Worm (Caenorhabditis elegans) whole organism, L1 larva: ENCODE data around the gene tiar-1.

Source experiments
- C04F5.9 ChIP-seq: sonication (generic microtip); optimal IDR thresholded peaks from 2 replicates; lab custom pipeline; 2016; ENCODE audit warnings: missing genetic modification characterization, missing compliant biosample characterization
- Y116A8C.19 ChIP-seq: sonication (generic microtip); optimal IDR thresholded peaks from 2 replicates; lab custom pipeline; 2016; ENCODE audit warnings: missing compliant biosample characterization, missing genetic modification characterization, borderline replicate concordance
- blmp-1 ChIP-seq: fragments of 150-350 bp; optimal IDR thresholded peaks from 2 replicates; lab custom pipeline; 2014; ENCODE audit warnings: missing biosample characterization, missing genetic modification characterization
- ceh-63 ChIP-seq: fragments of 200-800 bp; sonication (Bioruptor generic); optimal IDR thresholded peaks from 2 replicates; lab custom pipeline; 2018; ENCODE audit warnings: mild to moderate bottlenecking, missing genetic modification characterization, missing compliant biosample characterization
- ceh-8 ChIP-seq: fragments of 200-800 bp; sonication (Bioruptor generic); optimal IDR thresholded peaks from 2 replicates; lab custom pipeline; 2018; ENCODE audit warnings: mild to moderate bottlenecking, missing genetic modification characterization, moderate library complexity, missing compliant biosample characterization
- ceh-90 ChIP-seq: sonication (generic microtip); optimal IDR thresholded peaks from 2 replicates; lab custom pipeline; 2016; ENCODE audit warnings: missing genetic modification characterization, missing compliant biosample characterization
- ces-1 ChIP-seq: fragments of 150-350 bp; optimal IDR thresholded peaks from 2 replicates; lab custom pipeline; 2014; ENCODE audit warnings: missing biosample characterization, missing genetic modification reagents, missing genetic modification characterization
- dpl-1 ChIP-seq, 3 experiments: fragments of 150-350 bp in 2 of 3; sonication (generic microtip) in 1 of 3; optimal IDR thresholded peaks; 2 replicates each; lab custom pipeline; 2014 to 2017; ENCODE audit warnings: missing biosample characterization in 3 of 3, missing genetic modification characterization in 3 of 3, missing genetic modification reagents in 3 of 3
- dsc-1 ChIP-seq: sonication (generic microtip); optimal IDR thresholded peaks from 2 replicates; lab custom pipeline; 2016; ENCODE audit warnings: mild to moderate bottlenecking, missing genetic modification characterization, missing compliant biosample characterization
- efl-1 ChIP-seq, 4 experiments: fragments of 150-350 bp; optimal IDR thresholded peaks in 3 of 4; peaks in 1 of 4; 1 replicate in 1 of 4; 2 replicates in 3 of 4; lab custom pipeline; 2014; ENCODE audit warnings: missing biosample characterization in 2 of 4, missing genetic modification characterization in 2 of 4, missing genetic modification reagents in 2 of 4
- egl-27 ChIP-seq, 2 experiments: fragments of 150-350 bp in 1 of 2; sonication (generic microtip); optimal IDR thresholded peaks; 3 replicates each; lab custom pipeline; 2017 to 2018; ENCODE audit warnings: missing biosample characterization in 2 of 2, missing genetic modification characterization in 2 of 2, missing genetic modification reagents in 2 of 2
- elt-2 ChIP-seq: sonication (generic microtip); optimal IDR thresholded peaks from 2 replicates; lab custom pipeline; 2016; ENCODE audit warnings: missing genetic modification characterization, mild to moderate bottlenecking, inconsistent platforms, missing compliant biosample characterization, missing genetic modification reagents
- elt-3 ChIP-seq, 6 experiments: fragments of 150-350 bp in 1 of 6; sonication (generic microtip); optimal IDR thresholded peaks; 2 replicates each; lab custom pipeline; 2017 to 2018; ENCODE audit warnings: missing biosample characterization in 6 of 6, missing genetic modification characterization in 6 of 6, inconsistent platforms in 1 of 6
- ets-5 ChIP-seq: fragments of 200-800 bp; sonication (Bioruptor generic); IDR thresholded peaks from 2 replicates; pipeline ENCODE4 v1.3.6; 2022; ENCODE audit warnings: missing genetic modification characterization, missing compliant biosample characterization
- fkh-10 ChIP-seq: sonication (generic microtip); optimal IDR thresholded peaks from 2 replicates; lab custom pipeline; 2017; ENCODE audit warnings: missing biosample characterization, missing genetic modification reagents, missing genetic modification characterization
- fkh-4 ChIP-seq: sonication (generic microtip); optimal IDR thresholded peaks from 2 replicates; lab custom pipeline; 2016; ENCODE audit warnings: missing compliant biosample characterization, missing genetic modification characterization, borderline replicate concordance
- fkh-8 ChIP-seq: sonication (generic microtip); optimal IDR thresholded peaks from 2 replicates; lab custom pipeline; 2016; ENCODE audit warnings: mild to moderate bottlenecking, missing genetic modification characterization, missing compliant biosample characterization
- fos-1 ChIP-seq: fragments of 150-350 bp; optimal IDR thresholded peaks from 2 replicates; lab custom pipeline; 2014; ENCODE audit warnings: missing biosample characterization, missing genetic modification characterization
- hlh-4 ChIP-seq: sonication (generic microtip); optimal IDR thresholded peaks from 2 replicates; lab custom pipeline; 2016; ENCODE audit warnings: mild to moderate bottlenecking, missing genetic modification characterization, missing compliant biosample characterization
- hpl-2 ChIP-seq: fragments of 150-350 bp; optimal IDR thresholded peaks from 2 replicates; lab custom pipeline; 2014; ENCODE audit warnings: missing biosample characterization, missing genetic modification reagents, missing genetic modification characterization
- lin-14 ChIP-seq: fragments of 200-800 bp; sonication (Bioruptor generic); optimal IDR thresholded peaks from 2 replicates; lab custom pipeline; 2018; ENCODE audit warnings: mild to moderate bottlenecking, missing genetic modification characterization, moderate library complexity, missing compliant biosample characterization
- nhr-28 ChIP-seq: fragments of 150-350 bp; optimal IDR thresholded peaks from 2 replicates; lab custom pipeline; 2014; ENCODE audit warnings: missing biosample characterization, missing genetic modification characterization
- nhr-71 ChIP-seq: sonication (generic microtip); optimal IDR thresholded peaks from 2 replicates; lab custom pipeline; 2016; ENCODE audit warnings: mild to moderate bottlenecking, missing genetic modification characterization, moderate library complexity, missing compliant biosample characterization
- nhr-77 ChIP-seq: fragments of 150-350 bp; optimal IDR thresholded peaks from 2 replicates; lab custom pipeline; 2014; ENCODE audit warnings: missing biosample characterization, missing genetic modification characterization
- nhr-90 ChIP-seq: sonication (generic microtip); optimal IDR thresholded peaks from 2 replicates; lab custom pipeline; 2016; ENCODE audit warnings: mild to moderate bottlenecking, missing genetic modification characterization, missing compliant biosample characterization; ENCODE audit not compliant: poor library complexity
- skn-1 ChIP-seq: fragments of 150-350 bp; optimal IDR thresholded peaks from 2 replicates; lab custom pipeline; 2014; ENCODE audit warnings: missing biosample characterization, missing genetic modification characterization
- snpc-4 ChIP-seq: fragments of 150-350 bp; optimal IDR thresholded peaks from 2 replicates; lab custom pipeline; 2014; ENCODE audit warnings: missing biosample characterization, missing genetic modification characterization
- snu-23 ChIP-seq: sonication (generic microtip); optimal IDR thresholded peaks from 2 replicates; lab custom pipeline; 2016; ENCODE audit warnings: missing genetic modification characterization, missing compliant biosample characterization
- sox-4 ChIP-seq: sonication (generic microtip); optimal IDR thresholded peaks from 2 replicates; lab custom pipeline; 2016; ENCODE audit warnings: missing genetic modification characterization, missing compliant biosample characterization
- tbx-2 ChIP-seq: sonication (generic microtip); optimal IDR thresholded peaks from 2 replicates; lab custom pipeline; 2016; ENCODE audit warnings: missing genetic modification characterization, missing compliant biosample characterization
- unc-130 ChIP-seq: fragments of 150-350 bp; optimal IDR thresholded peaks from 2 replicates; lab custom pipeline; 2017; ENCODE audit warnings: missing biosample characterization, missing genetic modification characterization, inconsistent platforms
- unc-62 ChIP-seq: fragments of 150-350 bp; optimal IDR thresholded peaks from 2 replicates; lab custom pipeline; 2014; ENCODE audit warnings: missing biosample characterization, missing genetic modification reagents, missing genetic modification characterization
- unc-86 ChIP-seq: sonication (generic microtip); optimal IDR thresholded peaks from 2 replicates; lab custom pipeline; 2016; ENCODE audit warnings: missing genetic modification characterization, missing compliant biosample characterization
- unc-98 ChIP-seq: fragments of 200-800 bp; sonication (Bioruptor generic); IDR thresholded peaks from 2 replicates; pipeline ENCODE4 v1.3.6; 2022; ENCODE audit warnings: missing genetic modification characterization, missing compliant biosample characterization
- xbp-1 ChIP-seq: sonication (generic microtip); optimal IDR thresholded peaks from 2 replicates; lab custom pipeline; 2016; ENCODE audit warnings: missing genetic modification characterization, missing compliant biosample characterization
- zip-4 ChIP-seq: fragments of 200-800 bp; sonication (Bioruptor generic); optimal IDR thresholded peaks from 2 replicates; lab custom pipeline; 2018; ENCODE audit warnings: mild to moderate bottlenecking, missing genetic modification characterization, moderate library complexity, missing compliant biosample characterization

Gene tiar-1

ce11 chrII:5715745-5716357 is 1.2 kb upstream of the tiar-1 start, which contains the start of the genes C18A3.10 and C18A3.3:
Gene C18A3.10 (minus strand): TSS chrII:5715845.
Gene C18A3.3 (plus strand): TSS chrII:5716307.
- TF ChIP-seq blmp-1 (no peak), efl-1 (optimal IDR thresholded peaks at IDR 0.05; lab: Kevin White, UChicago) (no peak), efl-1 (GFP tag; optimal IDR thresholded peaks at IDR 0.05 in 1 of 2; lab: Kevin White, UChicago) (peak in 1 of 2 experiments; percentile 7), fkh-4 (tag; lab: Kevin White, UChicago) (no peak), ces-1 (GFP tag; lab: Kevin White, UChicago) (no peak), dpl-1 (GFP tag; optimal IDR thresholded peaks at IDR 0.05; lab: Kevin White, UChicago) (peak in 1 of 3 experiments; percentile 14), ceh-8 (GFP tag; lab: Kevin White, UChicago) (no peak), unc-130 (no peak), ets-5 (GFP tag; lab: Robert Waterston, UW) (no peak), skn-1 (tag; lab: Kevin White, UChicago) (no peak), egl-27 (tag; optimal IDR thresholded peaks at IDR 0.05; lab: Kevin White, UChicago) (no peak), elt-2 (tag; lab: Kevin White, UChicago) (no peak), Y116A8C.19 (tag; lab: Kevin White, UChicago) (no peak)

ce11 chrII:5712126-5712525 is 2.5 kb downstream of the tiar-1 start:
- peak; percentile 3 for TF ChIP-seq snu-23 (GFP tag; lab: Kevin White, UChicago)
- no peak for TF ChIP-seq ceh-8 (GFP tag; lab: Kevin White, UChicago)
- TF ChIP-seq fkh-8 (tag; lab: Kevin White, UChicago): no peak

ce11 chrII:5710835-5711234 is 3.8 kb downstream of the tiar-1 start:
- TF ChIP-seq efl-1 (optimal IDR thresholded peaks at IDR 0.05; lab: Kevin White, UChicago) (no peak), efl-1 (GFP tag; optimal IDR thresholded peaks at IDR 0.05 in 1 of 2; lab: Kevin White, UChicago) (peak in 1 of 2 experiments; percentile 81), nhr-90 (no peak)

ce11 chrII:5708154-5708553 is 6.5 kb downstream of the tiar-1 start:
- TF ChIP-seq hpl-2 (GFP tag; lab: Kevin White, UChicago): no peak
- peak; percentile 4 for TF ChIP-seq nhr-71 (tag; lab: Kevin White, UChicago)
- TF ChIP-seq sox-4 (tag; lab: Kevin White, UChicago): no peak
- no peak for TF ChIP-seq C04F5.9 (tag; lab: Kevin White, UChicago)
- no peak for TF ChIP-seq xbp-1 (tag; lab: Kevin White, UChicago)
- TF ChIP-seq nhr-28 (tag; lab: Kevin White, UChicago): no peak
- TF ChIP-seq tbx-2: peak; percentile 42
- TF ChIP-seq hlh-4 (tag; lab: Kevin White, UChicago): no peak
- no peak for TF ChIP-seq dsc-1
- TF ChIP-seq ceh-63 (GFP tag; lab: Kevin White, UChicago): no peak
- TF ChIP-seq fos-1 (tag; lab: Kevin White, UChicago): no peak
- TF ChIP-seq zip-4 (GFP tag; lab: Kevin White, UChicago): no peak
- TF ChIP-seq unc-62 (GFP tag; lab: Kevin White, UChicago): no peak
- no peak for TF ChIP-seq snpc-4 (tag; lab: Kevin White, UChicago)
- TF ChIP-seq lin-14 (GFP tag; lab: Kevin White, UChicago): peak; percentile 77
- TF ChIP-seq ceh-90: no peak
- TF ChIP-seq fkh-4 (tag; lab: Kevin White, UChicago): no peak
- no peak for TF ChIP-seq snu-23 (GFP tag; lab: Kevin White, UChicago)
- no peak for TF ChIP-seq ceh-8 (GFP tag; lab: Kevin White, UChicago)
- TF ChIP-seq ets-5 (GFP tag; lab: Robert Waterston, UW): no peak
- no peak for TF ChIP-seq unc-86 (tag; lab: Kevin White, UChicago)
- TF ChIP-seq fkh-10 (GFP tag; lab: Kevin White, UChicago): peak; percentile 90
- TF ChIP-seq unc-98 (GFP tag; lab: Robert Waterston, UW): no peak
- TF ChIP-seq elt-3 (tag; optimal IDR thresholded peaks at IDR 0.05; lab: Kevin White, UChicago): no peak
- TF ChIP-seq nhr-77 (tag; lab: Kevin White, UChicago): no peak
- TF ChIP-seq, all 84 proteins: peak for 4
